Fruit fly (Drosophila melanogaster) whole organism, pupa: ENCODE measurements around the gene Or85a.

Experiments
- CG10348 ChIP-seq: fragments of 200-800 bp; sonication (Bioruptor generic); IDR thresholded peaks from 2 replicates; pipeline ENCODE4 v1.3.6; 2022; ENCODE audit warnings: missing biosample characterization, missing genetic modification characterization
- CG13204 ChIP-seq: fragments of 200-800 bp; sonication (Bioruptor generic); optimal IDR thresholded peaks from 2 replicates; lab custom pipeline; 2018; ENCODE audit warnings: missing biosample characterization, mild to moderate bottlenecking, missing genetic modification characterization, moderate library complexity
- CG14655 ChIP-seq: fragments of 200-800 bp; sonication (Bioruptor generic); optimal IDR thresholded peaks from 3 replicates; lab custom pipeline; 2017; ENCODE audit warnings: mild to moderate bottlenecking, missing biosample characterization, missing genetic modification reagents, missing genetic modification characterization
- CG32121 ChIP-seq: fragments of 200-800 bp; sonication (Bioruptor generic); IDR thresholded peaks from 2 replicates; pipeline ENCODE4 v1.3.6; 2022; ENCODE audit warnings: missing biosample characterization, missing genetic modification characterization
- CG34367 ChIP-seq: fragments of 200-800 bp; sonication (Bioruptor generic); optimal IDR thresholded peaks from 2 replicates; lab custom pipeline; 2018; ENCODE audit warnings: missing biosample characterization, mild to moderate bottlenecking, missing genetic modification characterization
- CG4496 ChIP-seq: fragments of 200-800 bp; sonication (Bioruptor generic); IDR thresholded peaks from 3 replicates; pipeline ENCODE4 v1.3.6; 2022; ENCODE audit warnings: missing biosample characterization, missing genetic modification characterization
- CG8159 ChIP-seq: fragments of 200-800 bp; sonication (Bioruptor generic); optimal IDR thresholded peaks from 3 replicates; lab custom pipeline; 2018; ENCODE audit warnings: missing biosample characterization, mild to moderate bottlenecking, missing genetic modification characterization, moderate library complexity
- CG8301 ChIP-seq: fragments of 200-800 bp; sonication (Bioruptor generic); optimal IDR thresholded peaks from 2 replicates; lab custom pipeline; 2018; ENCODE audit warnings: missing biosample characterization, mild to moderate bottlenecking, missing genetic modification characterization
- CG9948 ChIP-seq: fragments of 200-800 bp; sonication (Bioruptor generic); optimal IDR thresholded peaks from 2 replicates; lab custom pipeline; 2018; ENCODE audit warnings: missing biosample characterization, mild to moderate bottlenecking, missing genetic modification characterization, moderate library complexity
- EcR ChIP-seq: fragments of 200-800 bp; sonication (Bioruptor generic); optimal IDR thresholded peaks from 3 replicates; lab custom pipeline; 2019; ENCODE audit warnings: missing biosample characterization, missing genetic modification characterization, mild to moderate bottlenecking, moderate library complexity, missing genetic modification reagents
- Ets98B ChIP-seq: fragments of 200-800 bp; sonication (Bioruptor generic); IDR thresholded peaks from 2 replicates; pipeline ENCODE4 v1.3.6; 2022; ENCODE audit warnings: missing biosample characterization, missing genetic modification characterization
- Pif1A ChIP-seq: fragments of 200-800 bp; sonication (Bioruptor generic); optimal IDR thresholded peaks from 3 replicates; lab custom pipeline; 2016; ENCODE audit warnings: missing biosample characterization, missing genetic modification characterization
- gl ChIP-seq: fragments of 200-800 bp; sonication (Bioruptor generic); optimal IDR thresholded peaks from 2 replicates; lab custom pipeline; 2018; ENCODE audit warnings: missing biosample characterization, mild to moderate bottlenecking, missing genetic modification characterization
- rn ChIP-seq: fragments of 200-800 bp; sonication (Bioruptor generic); IDR thresholded peaks from 2 replicates; pipeline ENCODE4 v1.3.6; 2022; ENCODE audit warnings: missing biosample characterization, missing genetic modification characterization

DNA sequence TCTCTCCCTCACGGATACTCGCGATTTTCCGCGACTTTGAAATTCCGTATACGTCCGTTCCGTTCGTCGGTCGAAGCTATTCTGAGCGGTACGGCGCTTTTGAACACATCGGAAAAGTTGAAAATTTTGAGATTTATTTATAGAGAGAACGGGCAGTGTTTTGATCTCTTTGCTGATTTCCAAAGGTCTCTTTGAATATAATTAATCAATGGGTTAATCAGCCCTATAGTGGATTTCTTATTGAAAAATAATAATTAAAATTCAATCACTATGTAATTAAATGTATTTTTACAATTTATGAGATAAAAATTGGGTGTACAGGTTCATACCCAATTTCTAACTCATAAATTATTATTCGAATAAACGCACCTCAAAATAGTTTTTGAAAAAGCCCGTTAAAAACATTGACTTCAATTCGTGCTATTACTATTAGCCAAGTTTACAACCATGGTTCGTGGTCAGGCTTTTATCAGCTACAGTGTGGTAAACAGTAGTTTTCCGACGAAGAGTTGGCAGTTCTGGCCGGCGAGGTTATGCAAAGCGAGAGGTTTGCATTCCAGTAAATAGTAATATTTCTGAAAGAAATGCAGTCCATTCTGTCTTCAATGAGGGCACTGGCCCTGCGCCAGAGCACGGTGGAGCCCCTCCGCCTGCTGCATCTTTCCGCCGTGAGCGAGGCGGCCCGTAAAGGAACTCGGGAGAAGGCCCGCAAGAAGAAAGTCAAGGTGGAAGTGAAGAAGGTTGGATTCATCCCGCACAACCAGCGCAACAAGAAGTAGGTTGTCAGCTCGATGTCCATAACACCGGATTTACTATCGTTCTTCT lies 20.4 kb upstream of the Or85a start, which contains the start of the genes CG9626 and mRpL1:
- no peak for TF ChIP-seq CG9948 (tag; lab: Kevin White, UChicago)
- no peak for TF ChIP-seq CG8159 (tag; lab: Kevin White, UChicago)
- no peak for TF ChIP-seq CG34367 (tag; lab: Kevin White, UChicago)
- TF ChIP-seq CG13204 (GFP tag; lab: Kevin White, UChicago): no peak
- peak; percentile 53; the same call in 2 of the 3 replicates for TF ChIP-seq CG4496 (GFP tag; lab: Robert Waterston, UW)
- TF ChIP-seq CG10348 (GFP tag; lab: Robert Waterston, UW): no peak
- no peak for TF ChIP-seq Ets98B
- no peak for TF ChIP-seq EcR (GFP tag; lab: Kevin White, UChicago)
- no peak for TF ChIP-seq gl (tag; lab: Kevin White, UChicago)
- no peak for TF ChIP-seq CG32121 (GFP tag; lab: Robert Waterston, UW)
- TF ChIP-seq rn (GFP tag; lab: Robert Waterston, UW): no peak
- no peak for TF ChIP-seq CG8301 (tag; lab: Kevin White, UChicago)
- TF ChIP-seq CG14655: no peak
- no peak for TF ChIP-seq Pif1A (GFP tag; lab: Kevin White, UChicago)
